Worm (Caenorhabditis elegans): Measurements from ENCODE around the gene F44A2.5.

- no peak for TF ChIP-seq snpc-4 (tag; optimal IDR thresholded peaks at IDR 0.05)
- no peak for TF ChIP-seq nfya-1 (tag; optimal IDR thresholded peaks at IDR 0.05; ENCODE audit: insufficient read depth)
- no peak for TF ChIP-seq skn-1 (tag; optimal IDR thresholded peaks at IDR 0.05)
- no peak for TF ChIP-seq fos-1 (tag; optimal IDR thresholded peaks at IDR 0.05)
- no peak for TF ChIP-seq sea-2 (GFP tag; optimal IDR thresholded peaks at IDR 0.05)
- no peak for TF ChIP-seq aly-2 (tag; optimal IDR thresholded peaks at IDR 0.05)
- TF ChIP-seq unc-39 (tag; optimal IDR thresholded peaks at IDR 0.05), result no peak
Measured at ce11 chrV:9329245-9329979, 32.0 kb downstream of the F44A2.5 start.
